Fruit fly (Drosophila melanogaster) whole organism, prepupa: ENCODE data around the gene APP-BP1.
A peak's percentile ranks its signal among the peaks of the same experiment; 100 is the strongest.
"Not testable (repeated sequence)": the region's sequence is repeated elsewhere in the genome, so short reads cannot be mapped to it uniquely, and the experiment has no call there.

Experiments
- CG10669 ChIP-seq: fragments of 200-800 bp; sonication (Bioruptor generic); optimal IDR thresholded peaks from 3 replicates; lab custom pipeline; 2018; ENCODE audit warnings: missing biosample characterization, mild to moderate bottlenecking, missing genetic modification characterization, moderate library complexity
- CG11294 ChIP-seq: fragments of 200-800 bp; sonication (Bioruptor generic); IDR thresholded peaks from 2 replicates; pipeline ENCODE4 v1.3.6; 2022; ENCODE audit warnings: missing biosample characterization, missing genetic modification characterization
- CG11762 ChIP-seq: fragments of 200-800 bp; sonication (Bioruptor generic); optimal IDR thresholded peaks from 3 replicates; lab custom pipeline; 2016; ENCODE audit warnings: missing biosample characterization, missing genetic modification characterization; ENCODE audit not compliant: insufficient read depth
- CG15336 ChIP-seq: fragments of 200-800 bp; sonication (Bioruptor generic); IDR thresholded peaks from 2 replicates; pipeline ENCODE4 v1.3.6; 2022; ENCODE audit warnings: missing biosample characterization, missing genetic modification characterization
- CG32006 ChIP-seq: fragments of 200-800 bp; sonication (Bioruptor generic); optimal IDR thresholded peaks from 3 replicates; lab custom pipeline; 2017; ENCODE audit warnings: missing biosample characterization, mild to moderate bottlenecking, missing genetic modification characterization
- CG4318 ChIP-seq: fragments of 200-800 bp; sonication (Bioruptor generic); optimal IDR thresholded peaks from 3 replicates; lab custom pipeline; 2017; ENCODE audit warnings: missing biosample characterization, mild to moderate bottlenecking, missing genetic modification characterization
- CG6163 ChIP-seq: fragments of 200-800 bp; sonication (Bioruptor generic); IDR thresholded peaks from 3 replicates; pipeline ENCODE4 v1.3.6; 2022; ENCODE audit warnings: missing biosample characterization, missing genetic modification characterization
- CG6276 ChIP-seq: fragments of 200-800 bp; sonication (Bioruptor generic); optimal IDR thresholded peaks from 2 replicates; lab custom pipeline; 2017; ENCODE audit warnings: missing biosample characterization, mild to moderate bottlenecking, missing genetic modification characterization
- CG6792 ChIP-seq: fragments of 200-800 bp; sonication (Bioruptor generic); optimal IDR thresholded peaks from 3 replicates; lab custom pipeline; 2016; ENCODE audit warnings: missing biosample characterization, missing genetic modification characterization
- CG6808 ChIP-seq: fragments of 200-800 bp; sonication (Bioruptor generic); optimal IDR thresholded peaks from 3 replicates; lab custom pipeline; 2017; ENCODE audit warnings: missing biosample characterization, missing genetic modification characterization, mild to moderate bottlenecking, moderate library complexity, missing genetic modification reagents
- CG6854 ChIP-seq: fragments of 200-800 bp; sonication (Bioruptor generic); optimal IDR thresholded peaks from 2 replicates; lab custom pipeline; 2017; ENCODE audit warnings: missing biosample characterization, mild to moderate bottlenecking, missing genetic modification characterization
- CG7368 ChIP-seq: fragments of 200-800 bp; sonication (Bioruptor generic); optimal IDR thresholded peaks from 3 replicates; lab custom pipeline; 2016; ENCODE audit warnings: missing biosample characterization, missing genetic modification characterization
- CG8119 ChIP-seq: fragments of 200-800 bp; sonication (Bioruptor generic); IDR thresholded peaks from 3 replicates; pipeline ENCODE4 v1.3.6; 2022; ENCODE audit warnings: missing biosample characterization, missing genetic modification characterization
- CG8632 ChIP-seq: fragments of 200-800 bp; sonication (Bioruptor generic); optimal IDR thresholded peaks from 3 replicates; lab custom pipeline; 2016; ENCODE audit warnings: missing biosample characterization, missing genetic modification characterization
- CG9139 ChIP-seq: fragments of 200-800 bp; sonication (Bioruptor generic); optimal IDR thresholded peaks from 3 replicates; lab custom pipeline; 2017; ENCODE audit warnings: missing biosample characterization, mild to moderate bottlenecking, missing genetic modification characterization
- Eip78C ChIP-seq: fragments of 200-800 bp; sonication (Bioruptor generic); peaks from one replicate; lab custom pipeline; 2016; ENCODE audit warnings: missing biosample characterization, missing genetic modification characterization
- Eip93F ChIP-seq: fragments of 200-800 bp; sonication (Bioruptor generic); optimal IDR thresholded peaks from 2 replicates; lab custom pipeline; 2016; ENCODE audit warnings: missing biosample characterization, mild to moderate bottlenecking, missing genetic modification characterization
- Ets96B ChIP-seq: fragments of 200-800 bp; optimal IDR thresholded peaks from 2 replicates; lab custom pipeline; 2019; ENCODE audit warnings: missing biosample characterization, mild to moderate bottlenecking, missing genetic modification characterization, moderate library complexity
- Gug ChIP-seq: fragments of 200-800 bp; sonication (Bioruptor generic); IDR thresholded peaks from 2 replicates; pipeline ENCODE4 v1.3.6; 2022; ENCODE audit warnings: missing biosample characterization, missing genetic modification characterization
- Hr38 ChIP-seq: sonication (Bioruptor generic); optimal IDR thresholded peaks from 2 replicates; lab custom pipeline; 2016; ENCODE audit warnings: missing biosample characterization, missing genetic modification characterization
- Lpt ChIP-seq: fragments of 200-800 bp; sonication (Bioruptor generic); optimal IDR thresholded peaks from 3 replicates; lab custom pipeline; 2016; ENCODE audit warnings: missing biosample characterization, missing genetic modification characterization
- OdsH ChIP-seq: fragments of 200-800 bp; sonication (Bioruptor generic); optimal IDR thresholded peaks from 3 replicates; lab custom pipeline; 2016; ENCODE audit warnings: missing biosample characterization, missing genetic modification characterization
- Smox ChIP-seq: fragments of 200-800 bp; sonication (Bioruptor generic); optimal IDR thresholded peaks from 3 replicates; lab custom pipeline; 2016; ENCODE audit warnings: missing biosample characterization, missing genetic modification characterization
- Sox15 ChIP-seq: fragments of 200-800 bp; sonication (Bioruptor generic); optimal IDR thresholded peaks from 3 replicates; lab custom pipeline; 2016; ENCODE audit warnings: missing biosample characterization, missing genetic modification characterization
- acj6 ChIP-seq: fragments of 200-800 bp; sonication (Bioruptor generic); optimal IDR thresholded peaks from 3 replicates; lab custom pipeline; 2016; ENCODE audit warnings: missing biosample characterization, missing genetic modification characterization
- dac ChIP-seq: fragments of 200-800 bp; sonication (Bioruptor generic); optimal IDR thresholded peaks from 2 replicates; lab custom pipeline; 2017; ENCODE audit warnings: missing biosample characterization, mild to moderate bottlenecking, missing genetic modification characterization
- dsx ChIP-seq: fragments of 200-800 bp; optimal IDR thresholded peaks from 3 replicates; lab custom pipeline; 2019; ENCODE audit warnings: missing biosample characterization, mild to moderate bottlenecking, missing genetic modification characterization, moderate library complexity; ENCODE audit not compliant: poor library complexity, severe bottlenecking
- eg ChIP-seq: fragments of 200-800 bp; sonication (Bioruptor generic); IDR thresholded peaks from 3 replicates; pipeline ENCODE4 v1.3.6; 2022; ENCODE audit warnings: missing biosample characterization, missing genetic modification characterization
- fd85E ChIP-seq: fragments of 200-800 bp; sonication (Bioruptor generic); optimal IDR thresholded peaks from 3 replicates; lab custom pipeline; 2016; ENCODE audit warnings: missing biosample characterization, missing genetic modification characterization
- fkh ChIP-seq: fragments of 200-800 bp; sonication (Bioruptor generic); optimal IDR thresholded peaks from 3 replicates; lab custom pipeline; 2017; ENCODE audit warnings: missing biosample characterization, mild to moderate bottlenecking, missing genetic modification characterization, moderate library complexity
- lz ChIP-seq: fragments of 200-800 bp; sonication (Bioruptor generic); optimal IDR thresholded peaks from 3 replicates; lab custom pipeline; 2016; ENCODE audit warnings: missing biosample characterization, missing genetic modification characterization
- salr ChIP-seq, 2 experiments: fragments of 200-800 bp; sonication (Bioruptor generic); optimal IDR thresholded peaks; 3 replicates each; lab custom pipeline; 2016 to 2018; ENCODE audit warnings: missing biosample characterization in 2 of 2, missing genetic modification characterization in 2 of 2, mild to moderate bottlenecking in 1 of 2
- ss ChIP-seq, 2 experiments: fragments of 200-800 bp; sonication (Bioruptor generic); optimal IDR thresholded peaks; 2 replicates in 1 of 2; 3 replicates in 1 of 2; lab custom pipeline; 2017 to 2018; ENCODE audit warnings: mild to moderate bottlenecking in 2 of 2, missing biosample characterization in 2 of 2, missing genetic modification characterization in 2 of 2, moderate library complexity in 1 of 2
- topi ChIP-seq: fragments of 200-800 bp; sonication (Bioruptor generic); optimal IDR thresholded peaks from 3 replicates; lab custom pipeline; 2016; ENCODE audit warnings: missing biosample characterization, missing genetic modification characterization

Gene APP-BP1

dm6 chr3L:11125636-11126532 lies 27.7 kb downstream of the APP-BP1 start:
- TF ChIP-seq fkh (GFP tag; lab: Kevin White, UChicago) = peak; percentile 8
- TF ChIP-seq CG11762 (GFP tag; lab: Kevin White, UChicago) = no peak

DNA sequence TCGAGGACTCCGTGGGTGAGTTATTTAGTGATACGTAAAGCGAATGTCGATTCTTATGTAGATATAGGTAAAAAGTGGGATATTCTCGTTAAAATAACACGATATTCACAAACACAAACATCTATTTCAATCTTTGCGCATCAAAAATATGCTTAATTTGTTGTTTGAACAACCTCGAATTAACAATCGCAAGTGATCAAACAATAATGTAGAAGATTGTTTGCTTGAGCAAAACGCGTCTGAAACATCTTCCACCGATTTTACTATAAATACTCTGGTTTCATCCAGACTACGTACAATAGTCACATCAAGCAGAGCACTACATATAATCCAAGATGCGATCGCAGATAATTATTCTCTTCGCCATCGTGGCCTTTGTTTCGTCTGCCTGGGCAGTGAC lies 32.3 kb downstream of the APP-BP1 start, which contains the start of gene nol:
TSS of gene nol (plus strand) at position 301 of the 400 bp plus-strand sequence.
- TF ChIP-seq Smox (no peak), CG11762 (GFP tag; lab: Kevin White, UChicago) (no peak), CG11294 (GFP tag; lab: Robert Waterston, UW) (no peak), Gug (GFP tag; lab: Robert Waterston, UW) (no peak), CG10669 (GFP tag; lab: Kevin White, UChicago) (no peak)
- TF ChIP-seq, all 60 proteins: peak for 0

dm6 chr3L:11132055-11132454 lies 33.8 kb downstream of the APP-BP1 start, which contains the start of gene CG32074:
Gene CG32074 (minus strand): TSS chr3L:11132322.
- TF ChIP-seq OdsH; Ets96B (tag; lab: Kevin White, UChicago); CG6163 (GFP tag; lab: Robert Waterston, UW): not testable (repeated sequence)

DNA sequence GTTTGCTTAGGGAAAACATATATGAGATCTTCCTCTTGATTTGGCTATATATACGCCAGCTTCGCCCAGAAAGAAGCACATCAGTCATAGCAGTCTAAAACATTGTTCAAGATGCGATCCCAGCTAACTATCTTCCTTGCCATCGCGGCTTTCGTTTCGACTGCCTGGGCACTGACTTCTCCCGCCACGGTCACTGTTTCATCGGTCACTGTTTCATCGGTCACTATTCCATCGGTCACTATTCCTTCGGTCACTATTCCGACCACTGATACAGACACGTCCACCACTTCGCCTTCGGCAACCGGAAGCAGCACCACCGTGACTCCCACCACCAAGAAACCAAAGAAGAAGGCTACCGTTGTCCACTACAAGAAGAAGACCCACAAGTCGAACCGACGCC lies 36.7 kb downstream of the APP-BP1 start, which contains the start of gene CG14143:
TSS of gene CG14143 (plus strand) at position 102 of the 400 bp plus-strand sequence.
- TF ChIP-seq eg (GFP tag; lab: Robert Waterston, UW); CG32006 (GFP tag; lab: Kevin White, UChicago); CG6792 (GFP tag; lab: Kevin White, UChicago): not testable (repeated sequence)
- TF ChIP-seq, all 60 proteins: peak for 0; not testable (repeated sequence) for 60

dm6 chr3L:11135846-11136245 lies 37.6 kb downstream of the APP-BP1 start, which contains the start of gene IRSp53:
Gene IRSp53 (plus strand): TSS chr3L:11136049.
- TF ChIP-seq eg (GFP tag; lab: Robert Waterston, UW) (no peak), CG15336 (peak; percentile 27; the same call in 1 of the 2 replicates)

DNA sequence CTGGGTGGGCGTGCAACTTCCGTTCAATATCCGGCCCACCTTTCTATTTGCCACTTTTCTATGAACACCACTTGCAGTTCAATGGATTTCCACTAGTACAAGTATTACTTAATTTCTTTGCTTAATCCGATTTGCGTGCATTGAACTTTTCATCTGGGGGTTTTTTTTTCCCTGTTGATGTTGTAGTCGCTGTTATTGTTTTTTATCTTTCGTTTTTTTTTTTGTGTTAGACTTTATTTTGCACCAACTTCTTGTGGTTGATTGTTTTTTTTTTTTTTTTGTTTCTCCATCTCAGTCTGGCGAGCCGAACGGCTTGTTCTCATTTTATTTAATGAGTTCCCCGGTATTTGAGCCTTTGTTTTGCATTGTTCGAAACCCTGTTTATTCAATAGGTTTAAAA lies 38.1 kb downstream of the APP-BP1 start:
- TF ChIP-seq Smox = no peak
- no peak for TF ChIP-seq Eip93F (GFP tag; lab: Kevin White, UChicago)
- no peak for TF ChIP-seq CG32006 (GFP tag; lab: Kevin White, UChicago)
- no peak for TF ChIP-seq CG4318 (GFP tag; lab: Kevin White, UChicago)
- TF ChIP-seq CG7368 (GFP tag; lab: Kevin White, UChicago) = no peak
- TF ChIP-seq CG9139 (GFP tag; lab: Kevin White, UChicago) = peak; percentile 63
- peak; percentile 52 for TF ChIP-seq dsx
- TF ChIP-seq salr (GFP tag; optimal IDR thresholded peaks at IDR 0.05; lab: Kevin White, UChicago) = no peak
- peak; percentile 66 to 74 for TF ChIP-seq ss (GFP tag; optimal IDR thresholded peaks at IDR 0.05; lab: Kevin White, UChicago)
- TF ChIP-seq eg (GFP tag; lab: Robert Waterston, UW) = no peak
- no peak for TF ChIP-seq CG10669 (GFP tag; lab: Kevin White, UChicago)
- TF ChIP-seq CG8119 (GFP tag; lab: Robert Waterston, UW) = no peak
- TF ChIP-seq CG6854 = no peak
- TF ChIP-seq Sox15 (GFP tag; lab: Kevin White, UChicago) = no peak
- peak; percentile 70 for TF ChIP-seq Eip78C (GFP tag; lab: Kevin White, UChicago)
- TF ChIP-seq CG6276 (GFP tag; lab: Kevin White, UChicago) = no peak
- no peak for TF ChIP-seq topi
- no peak for TF ChIP-seq Hr38 (GFP tag; lab: Kevin White, UChicago)
- peak; percentile 68 for TF ChIP-seq CG6808 (GFP tag; lab: Kevin White, UChicago)
- TF ChIP-seq CG8632 = peak; percentile 46
- no peak for TF ChIP-seq lz
- no peak for TF ChIP-seq dac
- TF ChIP-seq acj6 (GFP tag; lab: Kevin White, UChicago) = no peak
- no peak for TF ChIP-seq CG6163 (GFP tag; lab: Robert Waterston, UW)
- TF ChIP-seq CG15336 = 0 out of 2 replicates have a peak, but pooled peaks have one; percentile 7
- TF ChIP-seq Lpt (GFP tag; lab: Kevin White, UChicago) = no peak
- TF ChIP-seq fd85E (GFP tag; lab: Kevin White, UChicago) = no peak
- TF ChIP-seq, all 60 proteins: peak for 7
